Fruit fly (Drosophila melanogaster): ENCODE measurements around the gene CG32006.

DNA sequence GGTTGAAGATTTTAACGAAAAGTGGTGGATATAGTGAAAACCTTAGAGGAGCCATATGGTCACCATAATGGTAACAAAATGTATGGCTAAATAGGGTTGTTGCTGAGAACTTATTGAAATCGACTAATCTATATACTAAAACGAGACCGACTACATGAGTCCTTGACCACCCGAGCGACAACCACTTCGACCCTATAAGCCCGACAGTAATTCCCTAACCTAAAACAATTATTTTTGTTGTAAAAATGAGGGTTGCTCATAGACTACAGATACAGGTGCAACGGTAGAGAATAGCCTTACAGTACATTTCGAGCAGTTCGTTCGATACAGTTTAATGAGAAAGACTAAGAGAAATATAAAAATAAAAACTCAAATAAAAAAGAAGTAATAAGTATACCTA is at the start of gene CG32006:
- no peak for TF ChIP-seq CG11617 (GFP tag; optimal IDR thresholded peaks at IDR 0.05)
- no peak for TF ChIP-seq kay (GFP tag; ENCODE audit: borderline replicate concordance)
- no peak for TF ChIP-seq Crg-1 (GFP tag; optimal IDR thresholded peaks at IDR 0.05)
- no peak for TF ChIP-seq bab1 (GFP tag; optimal IDR thresholded peaks at IDR 0.05)
- TF ChIP-seq tj (GFP tag; optimal IDR thresholded peaks at IDR 0.05): no peak
- no peak for TF ChIP-seq CG7101 (tag; optimal IDR thresholded peaks at IDR 0.05)
- TF ChIP-seq Hr96 (GFP tag; optimal IDR thresholded peaks at IDR 0.05): no peak
- no peak for TF ChIP-seq CG12768 (GFP tag; optimal IDR thresholded peaks at IDR 0.05)
- TF ChIP-seq cic (GFP tag; optimal IDR thresholded peaks at IDR 0.05): no peak
- TF ChIP-seq CG1620 (GFP tag; optimal IDR thresholded peaks at IDR 0.05): no peak
- TF ChIP-seq toe (GFP tag; optimal IDR thresholded peaks at IDR 0.05): no peak
